Worm (Caenorhabditis elegans) whole organism, early embryonic: ENCODE results near the gene Y50D4C.5.

Source experiments
- hmbx-1 ChIP-seq: sonication (generic microtip); optimal IDR thresholded peaks from 2 replicates; lab custom pipeline; 2016; ENCODE audit warnings: mild to moderate bottlenecking, missing genetic modification characterization, missing compliant biosample characterization
- scrt-1 ChIP-seq: fragments of 200-800 bp; sonication (Bioruptor generic); IDR thresholded peaks from 2 replicates; pipeline ENCODE4 v1.3.6; 2022; ENCODE audit warnings: missing genetic modification characterization, missing compliant biosample characterization

DNA sequence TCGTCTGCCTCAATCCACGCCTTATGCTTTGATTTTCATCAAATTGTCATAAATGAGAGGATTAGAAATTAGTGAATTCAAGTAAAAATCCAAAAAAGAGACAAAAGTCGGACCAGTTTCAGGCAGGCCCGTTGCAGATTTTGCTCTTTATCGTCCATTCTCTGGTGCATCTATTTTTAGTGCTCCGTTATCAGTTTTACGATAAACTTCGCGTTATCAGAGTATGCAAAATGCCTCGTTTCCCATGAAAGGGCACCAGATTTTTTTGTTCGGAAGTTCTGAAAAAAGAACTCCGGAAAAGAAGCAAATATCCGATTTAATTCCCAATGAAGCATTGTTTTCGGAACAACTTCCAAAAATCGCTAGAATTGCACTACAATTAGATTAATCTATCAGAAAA lies 2.3 kb upstream of the Y50D4C.5 start:
- TF ChIP-seq scrt-1 (GFP tag; lab: Robert Waterston, UW) (no peak), hmbx-1 (tag; lab: Kevin White, UChicago) (no peak)
